Worm (Caenorhabditis elegans) whole organism, L3 larva: ENCODE results near the gene W04H10.1.
"Not testable (repeated sequence)": the region's sequence is repeated elsewhere in the genome, so short reads cannot be mapped to it uniquely, and the experiment has no call there.

Source experiments
- ceh-28 ChIP-seq: fragments of 150-350 bp; optimal IDR thresholded peaks from 2 replicates; lab custom pipeline; 2014; ENCODE audit warnings: missing biosample characterization, missing genetic modification reagents, missing genetic modification characterization
- ceh-82 ChIP-seq: fragments of 150-350 bp; optimal IDR thresholded peaks from 2 replicates; lab custom pipeline; 2014; ENCODE audit warnings: missing biosample characterization, missing genetic modification characterization
- fkh-10 ChIP-seq: sonication (generic microtip); optimal IDR thresholded peaks from 2 replicates; lab custom pipeline; 2017; ENCODE audit warnings: missing biosample characterization, missing genetic modification reagents, missing genetic modification characterization
- lin-39 ChIP-seq: fragments of 150-350 bp; optimal IDR thresholded peaks from 2 replicates; lab custom pipeline; 2018; ENCODE audit warnings: missing biosample characterization, missing genetic modification reagents, missing genetic modification characterization
- lsy-12 ChIP-seq: sonication (generic microtip); optimal IDR thresholded peaks from 2 replicates; lab custom pipeline; 2016; ENCODE audit warnings: mild to moderate bottlenecking, missing genetic modification characterization, missing compliant biosample characterization
- nhr-23 ChIP-seq: fragments of 150-350 bp; optimal IDR thresholded peaks from 2 replicates; lab custom pipeline; 2014; ENCODE audit warnings: missing biosample characterization, missing genetic modification reagents, missing genetic modification characterization
- nhr-76 ChIP-seq: fragments of 150-350 bp; sonication (generic microtip); optimal IDR thresholded peaks from 5 replicates; lab custom pipeline; 2014; ENCODE audit warnings: missing biosample characterization, missing genetic modification characterization
- pqm-1 ChIP-seq: fragments of 150-350 bp; optimal IDR thresholded peaks from 2 replicates; lab custom pipeline; 2017; ENCODE audit warnings: missing biosample characterization, missing genetic modification characterization, inconsistent platforms
- zag-1 ChIP-seq: fragments of 150-350 bp; optimal IDR thresholded peaks from 2 replicates; lab custom pipeline; 2014; ENCODE audit warnings: missing biosample characterization, missing genetic modification characterization

DNA sequence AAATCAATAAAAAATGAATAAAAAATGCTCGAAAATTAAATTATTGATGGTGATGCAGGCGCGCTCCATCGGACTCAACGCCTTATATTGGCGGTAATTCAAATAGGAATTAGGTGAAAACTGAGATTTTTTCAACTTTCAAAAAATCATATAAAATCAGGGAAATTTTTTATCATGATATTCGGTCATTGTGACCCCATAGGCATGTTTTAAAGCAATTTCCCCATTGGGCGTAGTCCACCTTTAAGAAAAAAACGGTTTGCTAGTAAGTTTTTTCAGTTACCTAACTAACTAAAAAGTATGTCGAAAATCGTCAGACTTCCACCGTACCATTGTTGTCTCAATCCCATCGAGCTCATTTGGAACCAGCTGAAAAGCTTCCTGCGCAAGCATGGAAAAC lies 15.6 kb upstream of the W04H10.1 start, which contains the start of gene W08F4.1:
- TF ChIP-seq lin-39 (tag; lab: Kevin White, UChicago); ceh-82; fkh-10 (GFP tag; lab: Kevin White, UChicago); ceh-28 (tag; lab: Kevin White, UChicago); lsy-12 (tag; lab: Kevin White, UChicago); zag-1 (tag; lab: Kevin White, UChicago); nhr-76 (tag; lab: Kevin White, UChicago); pqm-1 (tag; lab: Kevin White, UChicago); nhr-23 (tag; lab: Kevin White, UChicago): not testable (repeated sequence)
